Worm (Caenorhabditis elegans): ENCODE data around the gene smf-3.

smf-3 gene

ce11 chrIV:2640950-2641349, 22.3 kb downstream of the smf-3 start, which contains the start of the genes mdf-2 and nduv-3 (continued):
- TF ChIP-seq nhr-237 (tag; optimal IDR thresholded peaks at IDR 0.05) (peak; percentile 26), blmp-1 (tag; optimal IDR thresholded peaks at IDR 0.05) (peak; percentile 48), egl-13 (tag; optimal IDR thresholded peaks at IDR 0.05) (peak; percentile 55), nhr-28 (tag; optimal IDR thresholded peaks at IDR 0.05) (no peak), hlh-17 (GFP tag; optimal IDR thresholded peaks at IDR 0.05; ENCODE audit: borderline replicate concordance) (no peak), efl-3 (GFP tag; optimal IDR thresholded peaks at IDR 0.05) (no peak), mep-1 (tag; optimal IDR thresholded peaks at IDR 0.05) (peak; percentile 96), egl-27 (tag; optimal IDR thresholded peaks at IDR 0.05) (no peak), lin-15B (tag; optimal IDR thresholded peaks at IDR 0.05) (peak; percentile 85), ztf-11 (tag; optimal IDR thresholded peaks at IDR 0.05) (peak in 1 of 2 experiments; percentile 67), C04F5.9 (tag; optimal IDR thresholded peaks at IDR 0.05) (peak; percentile 43), sup-37 (GFP tag; optimal IDR thresholded peaks at IDR 0.05) (peak; percentile 13), nhr-20 (tag; optimal IDR thresholded peaks at IDR 0.05) (peak; percentile 73), nhr-76 (tag; optimal IDR thresholded peaks at IDR 0.05) (no peak), xbp-1 (tag; optimal IDR thresholded peaks at IDR 0.05) (peak; percentile 79), ets-5 (GFP tag; IDR thresholded peaks at IDR 0.05) (no peak), unc-98 (GFP tag; IDR thresholded peaks at IDR 0.05) (0 out of 2 replicates have a peak, but pooled peaks have one; percentile 5), lir-3 (tag; optimal IDR thresholded peaks at IDR 0.05; ENCODE audit: poor library complexity) (no peak), pax-3 (tag; optimal IDR thresholded peaks at IDR 0.05) (peak; percentile 72), zip-4 (GFP tag; optimal IDR thresholded peaks at IDR 0.05) (peak; percentile 53), nhr-85 (tag) (peak; percentile 84), tbx-2 (tag; optimal IDR thresholded peaks at IDR 0.05) (peak; percentile 89), nhr-12 (tag; optimal IDR thresholded peaks at IDR 0.05) (no peak), fkh-8 (tag; optimal IDR thresholded peaks at IDR 0.05) (peak; percentile 72), aha-1 (tag; optimal IDR thresholded peaks at IDR 0.05) (peak; percentile 46), C34B4.2 (tag; optimal IDR thresholded peaks at IDR 0.05) (no peak), alr-1 (tag; optimal IDR thresholded peaks at IDR 0.05; ENCODE audit: borderline replicate concordance) (no peak), tlp-1 (tag; optimal IDR thresholded peaks at IDR 0.05) (no peak), rnt-1 (tag; optimal IDR thresholded peaks at IDR 0.05) (peak; percentile 89), efl-1 (optimal IDR thresholded peaks at IDR 0.05) (peak; percentile 87 to 94), efl-1 (GFP tag; optimal IDR thresholded peaks at IDR 0.05 in 1 of 2) (peak; percentile 94 to 99), nhr-77 (tag; optimal IDR thresholded peaks at IDR 0.05) (peak; percentile 43), ceh-8 (GFP tag; optimal IDR thresholded peaks at IDR 0.05) (peak; percentile 53), jun-1 (tag; optimal IDR thresholded peaks at IDR 0.05) (peak; percentile 65), fos-1 (tag; optimal IDR thresholded peaks at IDR 0.05) (peak; percentile 50), vab-15 (tag; optimal IDR thresholded peaks at IDR 0.05) (no peak), nhr-19 (GFP tag; conservative IDR thresholded peaks at IDR 0.05) (peak; percentile 77), elt-2 (tag; optimal IDR thresholded peaks at IDR 0.05) (peak; percentile 3), pag-3 (tag; optimal IDR thresholded peaks at IDR 0.05; ENCODE audit: borderline replicate concordance, insufficient read depth) (no peak), isw-1 (GFP tag; IDR thresholded peaks at IDR 0.05) (peak; percentile 81), nhr-71 (tag; optimal IDR thresholded peaks at IDR 0.05) (peak; percentile 89), fkh-4 (tag; optimal IDR thresholded peaks at IDR 0.05; ENCODE audit: borderline replicate concordance) (peak; percentile 11), ceh-82 (tag; optimal IDR thresholded peaks at IDR 0.05) (peak; percentile 76 to 90 (median 85)), hpl-2 (GFP tag; optimal IDR thresholded peaks at IDR 0.05) (no peak), unc-86 (tag; optimal IDR thresholded peaks at IDR 0.05) (peak; percentile 82), ceh-63 (GFP tag; optimal IDR thresholded peaks at IDR 0.05) (no peak), lin-35 (GFP tag; optimal IDR thresholded peaks at IDR 0.05) (peak; percentile 91 to 96), nhr-90 (tag; optimal IDR thresholded peaks at IDR 0.05; ENCODE audit: poor library complexity) (peak; percentile 81), sptf-1 (tag; optimal IDR thresholded peaks at IDR 0.05) (no peak)

Measured in whole organism, L1 larva.